Worm (Caenorhabditis elegans): ENCODE results near the gene Y17G9B.2.

The Y17G9B.2 gene

ce11 chrIV:4764422-4764821, 478 bp downstream of the Y17G9B.2 start, which contains the start of gene npp-26:
Gene npp-26 (plus strand): TSS chrIV:4764722.
- TF ChIP-seq pax-1 (tag; optimal IDR thresholded peaks at IDR 0.05) (no peak), K09A11.1 (tag; optimal IDR thresholded peaks at IDR 0.05; ENCODE audit: insufficient read depth) (no peak), sox-4 (tag; optimal IDR thresholded peaks at IDR 0.05) (no peak), dmd-4 (tag; optimal IDR thresholded peaks at IDR 0.05; ENCODE audit: borderline replicate concordance) (no peak), odd-2 (tag; optimal IDR thresholded peaks at IDR 0.05) (no peak), ceh-31 (tag; optimal IDR thresholded peaks at IDR 0.05) (no peak), hlh-6 (tag; optimal IDR thresholded peaks at IDR 0.05) (no peak)

- no peak for TF ChIP-seq Y22D7AL.16 (tag; optimal IDR thresholded peaks at IDR 0.05)
- no peak for TF ChIP-seq elt-2 (tag; optimal IDR thresholded peaks at IDR 0.05)
- TF ChIP-seq mec-3 (tag; optimal IDR thresholded peaks at IDR 0.05; ENCODE audit: borderline replicate concordance) = no peak
- TF ChIP-seq pqm-1 (tag; optimal IDR thresholded peaks at IDR 0.05) = no peak
- TF ChIP-seq lim-6 (tag; optimal IDR thresholded peaks at IDR 0.05) = no peak
- TF ChIP-seq pax-1 (tag; optimal IDR thresholded peaks at IDR 0.05) = no peak
- TF ChIP-seq pha-4 (tag; optimal IDR thresholded peaks at IDR 0.05) = no peak
- no peak for TF ChIP-seq eyg-1 (tag; optimal IDR thresholded peaks at IDR 0.05)
- TF ChIP-seq pag-3 (tag; optimal IDR thresholded peaks at IDR 0.05; ENCODE audit: borderline replicate concordance) = no peak
- no peak for TF ChIP-seq elt-4 (tag; optimal IDR thresholded peaks at IDR 0.05)
- TF ChIP-seq C38D4.7 (GFP tag; optimal IDR thresholded peaks at IDR 0.05) = no peak
- TF ChIP-seq tbx-2 (tag; optimal IDR thresholded peaks at IDR 0.05) = no peak
- no peak for TF ChIP-seq unc-3 (GFP tag; conservative IDR thresholded peaks at IDR 0.05)
- TF ChIP-seq unc-3 (tag; optimal IDR thresholded peaks at IDR 0.05) = no peak
These were observed 7.8 kb downstream of the Y17G9B.2 start, which contains the start of gene R11E3.2 for ce11 chrIV:4771792-4772191. Gene R11E3.2 (plus strand): TSS chrIV:4772092.

ce11 chrIV:4776001-4776400, 12.1 kb downstream of the Y17G9B.2 start, which contains the start of gene R11E3.19:
Gene R11E3.19 (minus strand): TSS chrIV:4776101.
- TF ChIP-seq pha-2 (tag; optimal IDR thresholded peaks at IDR 0.05) (no peak), K02D7.2 (tag; optimal IDR thresholded peaks at IDR 0.05) (no peak), elt-2 (tag; optimal IDR thresholded peaks at IDR 0.05) (no peak), madf-2 (tag; optimal IDR thresholded peaks at IDR 0.05) (no peak)

ce11 chrIV:4776501-4776900, 12.6 kb downstream of the Y17G9B.2 start:
- TF ChIP-seq che-1 (tag; optimal IDR thresholded peaks at IDR 0.05) (no peak), nfya-1 (tag; optimal IDR thresholded peaks at IDR 0.05) (peak; percentile 96)

- no peak for TF ChIP-seq ama-1 (optimal IDR thresholded peaks at IDR 0.05)
- TF ChIP-seq fkh-6 (tag; optimal IDR thresholded peaks at IDR 0.05) = no peak
- no peak for TF ChIP-seq nhr-232 (tag; optimal IDR thresholded peaks at IDR 0.05)
- no peak for TF ChIP-seq ceh-24 (tag; optimal IDR thresholded peaks at IDR 0.05)
- no peak for TF ChIP-seq ahr-1 (tag; optimal IDR thresholded peaks at IDR 0.05)
- TF ChIP-seq elt-2 (tag; optimal IDR thresholded peaks at IDR 0.05) = no peak
- no peak for TF ChIP-seq T23F11.4 (GFP tag; optimal IDR thresholded peaks at IDR 0.05)
- no peak for TF ChIP-seq Y22D7AL.16 (tag; optimal IDR thresholded peaks at IDR 0.05)
- no peak for TF ChIP-seq F13H6.1 (tag; optimal IDR thresholded peaks at IDR 0.05)
- TF ChIP-seq ceh-34 (tag; optimal IDR thresholded peaks at IDR 0.05) = no peak
- no peak for TF ChIP-seq pag-3 (tag; optimal IDR thresholded peaks at IDR 0.05; ENCODE audit: borderline replicate concordance)
- no peak for TF ChIP-seq pros-1 (tag; optimal IDR thresholded peaks at IDR 0.05)
- TF ChIP-seq ceh-2 (tag; optimal IDR thresholded peaks at IDR 0.05) = no peak
- TF ChIP-seq ceh-48 (tag; optimal IDR thresholded peaks at IDR 0.05) = no peak
- TF ChIP-seq ceh-14 (tag; optimal IDR thresholded peaks at IDR 0.05) = no peak
These were observed 16.2 kb downstream of the Y17G9B.2 start, which contains the start of gene set-15 for ce11 chrIV:4780129-4780528. Gene set-15 (minus strand): TSS chrIV:4780229.

All from whole organism, late embryonic.